Fruit fly (Drosophila melanogaster) whole organism, embryonic: ENCODE measurements around the gene Nmdar1.
A peak's percentile ranks its signal among the peaks of the same experiment; 100 is the strongest.

ENCODE experiments used
- Atf3 ChIP-seq: fragments of 200-800 bp; sonication (Bioruptor generic); optimal IDR thresholded peaks from 3 replicates; lab custom pipeline; 2016; ENCODE audit warnings: missing biosample characterization, missing genetic modification characterization
- BEAF-32 ChIP-seq: fragments of 200-800 bp; sonication (Bioruptor generic); optimal IDR thresholded peaks from 3 replicates; lab custom pipeline; 2017; ENCODE audit warnings: missing biosample characterization, missing genetic modification characterization, mild to moderate bottlenecking, moderate library complexity, missing genetic modification reagents
- CG10267 ChIP-seq: fragments of 200-800 bp; sonication (Bioruptor generic); optimal IDR thresholded peaks from 2 replicates; lab custom pipeline; 2018; ENCODE audit warnings: missing biosample characterization, mild to moderate bottlenecking, missing genetic modification characterization, moderate library complexity
- CG11696 ChIP-seq: fragments of 200-800 bp; sonication (Bioruptor generic); IDR thresholded peaks from 2 replicates; pipeline ENCODE4 v1.3.6; 2022; ENCODE audit warnings: missing biosample characterization, missing genetic modification characterization
- CG11723 ChIP-seq: fragments of 200-800 bp; sonication (Bioruptor generic); optimal IDR thresholded peaks from 2 replicates; lab custom pipeline; 2017; ENCODE audit warnings: missing biosample characterization, mild to moderate bottlenecking, missing genetic modification characterization
- CG1233 ChIP-seq: fragments of 200-800 bp; sonication (Bioruptor generic); optimal IDR thresholded peaks from 4 replicates; lab custom pipeline; 2018; ENCODE audit warnings: missing biosample characterization, mild to moderate bottlenecking, missing genetic modification characterization
- CG13624 ChIP-seq: fragments of 200-800 bp; sonication (Bioruptor generic); optimal IDR thresholded peaks from 2 replicates; lab custom pipeline; 2016; ENCODE audit warnings: missing biosample characterization, missing genetic modification characterization
- CG14441 ChIP-seq: fragments of 200-800 bp; sonication (Bioruptor generic); IDR thresholded peaks from 2 replicates; pipeline ENCODE4 v1.3.6; 2022; ENCODE audit warnings: missing biosample characterization, missing genetic modification characterization
- CG2116 ChIP-seq: fragments of 200-800 bp; sonication (Bioruptor generic); optimal IDR thresholded peaks from 3 replicates; lab custom pipeline; 2018; ENCODE audit warnings: missing biosample characterization, mild to moderate bottlenecking, missing genetic modification characterization
- CG2129 ChIP-seq: fragments of 200-800 bp; sonication (Bioruptor generic); IDR thresholded peaks from 2 replicates; pipeline ENCODE4 v1.3.6; 2022; ENCODE audit warnings: missing biosample characterization, missing genetic modification characterization; ENCODE audit not compliant: partially characterized antibody
- CG2199 ChIP-seq: fragments of 200-800 bp; sonication (Bioruptor generic); IDR thresholded peaks from 3 replicates; pipeline ENCODE4 v1.3.6; 2022; ENCODE audit warnings: missing biosample characterization, missing genetic modification characterization
- CG2202 ChIP-seq: fragments of 200-800 bp; sonication (Bioruptor generic); optimal IDR thresholded peaks from 2 replicates; lab custom pipeline; 2018; ENCODE audit warnings: missing biosample characterization, mild to moderate bottlenecking, missing genetic modification characterization
- CG31365 ChIP-seq: fragments of 200-800 bp; sonication (Bioruptor generic); optimal IDR thresholded peaks from 2 replicates; lab custom pipeline; 2018; ENCODE audit warnings: missing biosample characterization, mild to moderate bottlenecking, missing genetic modification characterization
- CG33557 ChIP-seq: fragments of 200-800 bp; sonication (Bioruptor generic); optimal IDR thresholded peaks from 2 replicates; lab custom pipeline; 2019; ENCODE audit warnings: missing biosample characterization, mild to moderate bottlenecking, missing genetic modification characterization, moderate library complexity
- CG4328 ChIP-seq: fragments of 200-800 bp; sonication (Bioruptor generic); optimal IDR thresholded peaks from 3 replicates; lab custom pipeline; 2017; ENCODE audit warnings: missing biosample characterization, missing genetic modification reagents, missing genetic modification characterization
- CG4424 ChIP-seq: fragments of 200-800 bp; sonication (Bioruptor generic); optimal IDR thresholded peaks from 3 replicates; lab custom pipeline; 2016; ENCODE audit warnings: missing biosample characterization, missing genetic modification characterization
- CG7745 ChIP-seq: fragments of 200-800 bp; sonication (Bioruptor generic); optimal IDR thresholded peaks from 2 replicates; lab custom pipeline; 2018; ENCODE audit warnings: missing biosample characterization, mild to moderate bottlenecking, missing genetic modification characterization, moderate library complexity
- CG9876 ChIP-seq: fragments of 200-800 bp; sonication (Bioruptor generic); optimal IDR thresholded peaks from 2 replicates; lab custom pipeline; 2016; ENCODE audit warnings: missing biosample characterization, missing genetic modification characterization
- CrebB ChIP-seq: fragments of 200-800 bp; sonication (Bioruptor generic); optimal IDR thresholded peaks from 3 replicates; lab custom pipeline; 2018; ENCODE audit warnings: missing biosample characterization, mild to moderate bottlenecking, missing genetic modification characterization
- D19A ChIP-seq: fragments of 200-800 bp; optimal IDR thresholded peaks from 3 replicates; lab custom pipeline; 2019; ENCODE audit warnings: missing biosample characterization, mild to moderate bottlenecking, missing genetic modification characterization, moderate library complexity
- Dip2 ChIP-seq: fragments of 200-800 bp; sonication (Bioruptor generic); IDR thresholded peaks from 2 replicates; pipeline ENCODE4 v1.3.6; 2022; ENCODE audit warnings: missing biosample characterization, missing genetic modification characterization
- Dip3 ChIP-seq: fragments of 200-800 bp; sonication (Bioruptor generic); optimal IDR thresholded peaks from 3 replicates; lab custom pipeline; 2016; ENCODE audit warnings: missing biosample characterization, missing genetic modification characterization
- Doc3 ChIP-seq: fragments of 200-800 bp; sonication (Bioruptor generic); IDR thresholded peaks from 3 replicates; pipeline ENCODE4 v1.3.6; 2022; ENCODE audit warnings: missing biosample characterization, missing genetic modification characterization; ENCODE audit not compliant: partially characterized antibody
- Hmx ChIP-seq: fragments of 200-800 bp; sonication (Bioruptor generic); optimal IDR thresholded peaks from 2 replicates; lab custom pipeline; 2016; ENCODE audit warnings: missing biosample characterization, missing genetic modification characterization
- Hr51 ChIP-seq, 2 experiments: fragments of 200-800 bp; sonication (Bioruptor generic); optimal IDR thresholded peaks; 2 replicates in 1 of 2; 3 replicates in 1 of 2; lab custom pipeline; 2016 to 2018; ENCODE audit warnings: missing biosample characterization in 2 of 2, missing genetic modification characterization in 2 of 2, mild to moderate bottlenecking in 1 of 2, moderate library complexity in 1 of 2
- Neu2 ChIP-seq: fragments of 200-800 bp; sonication (Bioruptor generic); optimal IDR thresholded peaks from 3 replicates; lab custom pipeline; 2016; ENCODE audit warnings: missing biosample characterization, missing genetic modification characterization, borderline replicate concordance
- NfI ChIP-seq: fragments of 200-800 bp; sonication (Bioruptor generic); optimal IDR thresholded peaks from 3 replicates; lab custom pipeline; 2018; ENCODE audit warnings: missing biosample characterization, mild to moderate bottlenecking, missing genetic modification characterization, moderate library complexity
- Sry-δ ChIP-seq: fragments of 200-800 bp; sonication (Bioruptor generic); optimal IDR thresholded peaks from 2 replicates; lab custom pipeline; 2016; ENCODE audit warnings: missing biosample characterization, missing genetic modification characterization
- Tbp ChIP-seq: fragments of >200 bp; optimal IDR thresholded peaks from 2 replicates; lab custom pipeline; 2018; ENCODE audit warnings: missing biosample characterization, missing genetic modification characterization
- Trl ChIP-seq, 3 experiments: fragments of >200 bp in 2 of 3; fragments of 200-800 bp in 1 of 3; sonication (Bioruptor generic) in 1 of 3; optimal IDR thresholded peaks; 2 replicates in 1 of 3; 3 replicates in 2 of 3; lab custom pipeline; 2016 to 2017; ENCODE audit warnings: missing biosample characterization in 1 of 3, missing genetic modification characterization in 1 of 3
- Vsx1 ChIP-seq: fragments of 200-800 bp; sonication (Bioruptor generic); optimal IDR thresholded peaks from 2 replicates; lab custom pipeline; 2017; ENCODE audit warnings: missing biosample characterization, mild to moderate bottlenecking, missing genetic modification characterization, missing genetic modification reagents
- abd-A ChIP-seq: fragments of 200-800 bp; sonication (Bioruptor generic); optimal IDR thresholded peaks from 3 replicates; lab custom pipeline; 2019; ENCODE audit warnings: missing biosample characterization, mild to moderate bottlenecking, missing genetic modification characterization, moderate library complexity
- aop ChIP-seq: fragments of 200-800 bp; sonication (Bioruptor generic); IDR thresholded peaks from 2 replicates; pipeline ENCODE4 v1.3.6; 2022; ENCODE audit warnings: missing biosample characterization, missing genetic modification characterization
- ase ChIP-seq: fragments of 200-800 bp; sonication (Bioruptor generic); IDR thresholded peaks from 3 replicates; pipeline ENCODE4 v1.3.6; 2022; ENCODE audit warnings: missing biosample characterization, missing genetic modification characterization
- bbx ChIP-seq: fragments of 200-800 bp; sonication (Bioruptor generic); IDR thresholded peaks from 2 replicates; pipeline ENCODE4 v1.3.6; 2022; ENCODE audit warnings: missing biosample characterization, missing genetic modification characterization; ENCODE audit not compliant: partially characterized antibody
- ems ChIP-seq: fragments of 200-800 bp; sonication (Bioruptor generic); optimal IDR thresholded peaks from 3 replicates; lab custom pipeline; 2016; ENCODE audit warnings: missing biosample characterization, missing genetic modification characterization
- gcm2 ChIP-seq: fragments of 200-800 bp; sonication (Bioruptor generic); optimal IDR thresholded peaks from 2 replicates; lab custom pipeline; 2016; ENCODE audit warnings: missing biosample characterization, missing genetic modification characterization
- hbn ChIP-seq: fragments of 200-800 bp; sonication (Bioruptor generic); IDR thresholded peaks from 2 replicates; pipeline ENCODE4 v1.3.6; 2022; ENCODE audit warnings: missing biosample characterization, missing genetic modification characterization; ENCODE audit not compliant: partially characterized antibody
- hkb ChIP-seq, 2 experiments: fragments of 200-800 bp in 1 of 2; fragments of >200 bp in 1 of 2; sonication (Bioruptor generic) in 1 of 2; IDR thresholded peaks in 1 of 2; optimal IDR thresholded peaks in 1 of 2; 2 replicates each; pipeline versions ENCODE4 v1.3.6 to Lab custom; 2017 to 2022; ENCODE audit warnings: missing biosample characterization in 1 of 2, missing genetic modification characterization in 1 of 2
- jing ChIP-seq: fragments of 200-800 bp; sonication (Bioruptor generic); optimal IDR thresholded peaks from 2 replicates; lab custom pipeline; 2018; ENCODE audit warnings: missing biosample characterization, mild to moderate bottlenecking, missing genetic modification characterization
- psq ChIP-seq: fragments of 200-800 bp; sonication (Bioruptor generic); optimal IDR thresholded peaks from 2 replicates; lab custom pipeline; 2017; ENCODE audit warnings: missing biosample characterization, missing genetic modification characterization
- run ChIP-seq: fragments of 200-800 bp; sonication (Bioruptor generic); optimal IDR thresholded peaks from 3 replicates; lab custom pipeline; 2018; ENCODE audit warnings: missing biosample characterization, mild to moderate bottlenecking, missing genetic modification characterization
- sd ChIP-seq: fragments of 200-800 bp; sonication (Bioruptor generic); optimal IDR thresholded peaks from 3 replicates; lab custom pipeline; 2018; ENCODE audit warnings: missing biosample characterization, mild to moderate bottlenecking, missing genetic modification characterization, moderate library complexity
- ssp ChIP-seq: fragments of 200-800 bp; sonication (Bioruptor generic); IDR thresholded peaks from 2 replicates; pipeline ENCODE4 v1.3.6; 2022; ENCODE audit warnings: missing biosample characterization, missing genetic modification characterization
- stwl ChIP-seq: fragments of 200-800 bp; sonication (Bioruptor generic); optimal IDR thresholded peaks from 3 replicates; lab custom pipeline; 2018; ENCODE audit warnings: missing biosample characterization, mild to moderate bottlenecking, missing genetic modification characterization, moderate library complexity
- tap ChIP-seq: fragments of 200-800 bp; optimal IDR thresholded peaks from 3 replicates; lab custom pipeline; 2019; ENCODE audit warnings: missing biosample characterization, mild to moderate bottlenecking, missing genetic modification characterization, moderate library complexity
- tgo ChIP-seq: fragments of 200-800 bp; sonication (Bioruptor generic); IDR thresholded peaks from 3 replicates; pipeline ENCODE4 v1.3.6; 2022; ENCODE audit warnings: missing biosample characterization, missing genetic modification characterization
- trh ChIP-seq: fragments of 200-800 bp; sonication (Bioruptor generic); optimal IDR thresholded peaks from 2 replicates; lab custom pipeline; 2016; ENCODE audit warnings: missing biosample characterization, missing genetic modification characterization
- zfh1 ChIP-seq: fragments of 200-800 bp; sonication (Bioruptor generic); IDR thresholded peaks from 3 replicates; pipeline ENCODE4 v1.3.6; 2022; ENCODE audit warnings: missing biosample characterization, missing genetic modification characterization

Gene Nmdar1

DNA sequence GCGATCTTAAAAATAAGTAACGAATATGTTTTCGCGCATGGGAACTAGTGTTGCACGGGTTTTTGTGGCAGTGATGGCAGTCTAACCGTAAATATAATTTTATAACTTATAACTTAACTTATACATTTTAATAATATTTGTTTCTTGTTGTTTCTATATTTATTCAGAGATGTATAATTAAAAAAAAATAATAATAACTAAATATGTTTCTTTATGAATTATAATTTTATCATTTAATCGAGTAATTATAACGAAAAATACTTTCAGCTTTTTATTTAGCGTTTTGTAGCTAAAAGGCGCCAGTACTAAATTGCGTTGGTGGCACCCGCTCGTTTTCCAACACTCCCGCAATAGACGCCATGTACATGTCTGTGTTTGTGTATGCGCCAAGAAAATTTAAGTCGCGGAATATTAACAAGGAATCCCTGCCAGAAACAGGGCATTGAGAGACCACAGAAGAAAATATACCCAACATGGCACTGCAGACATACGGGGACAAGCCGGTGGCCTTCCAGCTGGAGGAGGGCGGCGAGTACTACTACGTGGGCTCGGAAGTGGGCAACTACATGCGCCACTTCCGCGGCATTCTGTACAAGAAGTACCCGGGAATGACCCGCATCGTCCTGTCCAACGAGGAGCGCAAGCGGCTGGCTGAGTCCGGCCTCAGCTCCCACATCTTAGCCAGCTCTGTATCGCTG is 52.4 kb downstream of the Nmdar1 start, which contains the start of the genes mRpL44 and Snr1 (continued):
- TF ChIP-seq Sry-δ (GFP tag; lab: Kevin White, UChicago) (no peak), jing (GFP tag; lab: Kevin White, UChicago) (no peak), Tbp (GFP tag; lab: Kevin White, UChicago) (no peak), hkb (optimal IDR thresholded peaks at IDR 0.05; lab: Kevin White, UChicago) (no peak), hkb (GFP tag; IDR thresholded peaks at IDR 0.05; lab: Robert Waterston, UW) (no peak), Dip3 (GFP tag; lab: Kevin White, UChicago) (no peak), Trl (optimal IDR thresholded peaks at IDR 0.05; lab: Kevin White, UChicago) (no peak), Trl (GFP tag; optimal IDR thresholded peaks at IDR 0.05; lab: Kevin White, UChicago) (no peak), Vsx1 (no peak), Dip2 (no peak), CG11696 (GFP tag; lab: Robert Waterston, UW) (no peak), CrebB (tag; lab: Kevin White, UChicago) (no peak), ase (GFP tag; lab: Robert Waterston, UW) (no peak), Neu2 (GFP tag; lab: Kevin White, UChicago) (no peak), D19A (no peak), abd-A (tag; lab: Kevin White, UChicago) (no peak), CG14441 (GFP tag; lab: Robert Waterston, UW) (no peak), hbn (GFP tag; lab: Robert Waterston, UW) (no peak), Atf3 (GFP tag; lab: Kevin White, UChicago) (no peak), CG2129 (no peak), CG7745 (tag; lab: Kevin White, UChicago) (no peak), CG13624 (no peak), BEAF-32 (peak; percentile 22), Hr51 (GFP tag; optimal IDR thresholded peaks at IDR 0.05; lab: Kevin White, UChicago) (no peak), CG31365 (tag; lab: Kevin White, UChicago) (no peak), ems (GFP tag; lab: Kevin White, UChicago) (no peak), psq (GFP tag; lab: Kevin White, UChicago) (no peak), CG4328 (no peak), trh (GFP tag; lab: Kevin White, UChicago) (peak; percentile 6), run (tag; lab: Kevin White, UChicago) (no peak), Doc3 (GFP tag; lab: Robert Waterston, UW) (no peak), CG4424 (GFP tag; lab: Kevin White, UChicago) (peak; percentile 49), NfI (GFP tag; lab: Kevin White, UChicago) (peak; percentile 60), CG11723 (no peak), stwl (no peak), sd (tag; lab: Kevin White, UChicago) (no peak), ssp (no peak), zfh1 (GFP tag; lab: Robert Waterston, UW) (no peak; the same call in 2 of the 3 replicates), CG33557 (GFP tag; lab: Kevin White, UChicago) (peak; percentile 33), aop (no peak), CG2202 (tag; lab: Kevin White, UChicago) (no peak), CG2116 (GFP tag; lab: Kevin White, UChicago) (peak; percentile 56), bbx (GFP tag; lab: Robert Waterston, UW) (no peak), CG10267 (tag; lab: Kevin White, UChicago) (peak; percentile 99), tap (tag; lab: Kevin White, UChicago) (no peak), CG9876 (GFP tag; lab: Kevin White, UChicago) (no peak), CG1233 (GFP tag; lab: Kevin White, UChicago) (no peak), gcm2 (GFP tag; lab: Kevin White, UChicago) (no peak), Hmx (no peak), CG2199 (no peak), tgo (no peak)
